Worm (Caenorhabditis elegans) whole organism, L2 larva: ENCODE measurements around the gene fbxa-99.

Experiments used
- fos-1 ChIP-seq: fragments of 150-350 bp; optimal IDR thresholded peaks from 2 replicates; lab custom pipeline; 2014; ENCODE audit warnings: missing biosample characterization, missing genetic modification characterization
- lsy-2 ChIP-seq, 2 experiments: fragments of 150-350 bp in 1 of 2; sonication (generic microtip) in 1 of 2; optimal IDR thresholded peaks; 2 replicates each; lab custom pipeline; 2014 to 2017; ENCODE audit warnings: missing biosample characterization in 2 of 2, missing genetic modification characterization in 2 of 2
- mdl-1 ChIP-seq, 2 experiments: fragments of 150-350 bp in 1 of 2; sonication (generic microtip) in 1 of 2; optimal IDR thresholded peaks; 2 replicates each; lab custom pipeline; 2017; ENCODE audit warnings: missing biosample characterization in 2 of 2, missing genetic modification characterization in 2 of 2
- nhr-25 ChIP-seq: fragments of 150-350 bp; sonication (generic microtip); optimal IDR thresholded peaks from 3 replicates; lab custom pipeline; 2014; ENCODE audit warnings: missing biosample characterization, missing genetic modification characterization

DNA sequence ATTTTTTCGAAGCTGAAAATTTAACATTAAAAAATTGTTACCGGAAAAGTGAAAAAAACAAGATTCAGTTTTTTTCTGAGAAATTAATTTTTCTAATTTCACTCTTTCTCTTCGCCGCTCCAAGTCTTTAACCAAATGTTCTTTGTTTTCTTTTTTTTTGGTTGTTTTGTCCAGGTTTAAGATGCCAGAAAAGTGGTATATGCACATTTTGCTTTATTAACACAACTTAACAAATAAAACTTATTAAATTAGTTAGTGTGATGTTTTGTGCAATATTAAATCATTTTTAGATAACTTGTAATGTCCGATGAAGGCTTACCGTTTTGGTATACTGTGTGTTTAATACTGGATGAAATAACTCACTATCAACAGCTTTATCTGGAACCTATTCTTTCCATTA lies 39.5 kb downstream of the fbxa-99 start, which contains the start of gene srw-53:
- no peak for TF ChIP-seq fos-1 (tag; lab: Kevin White, UChicago)
- TF ChIP-seq mdl-1 (tag; optimal IDR thresholded peaks at IDR 0.05; lab: Kevin White, UChicago): no peak
- no peak for TF ChIP-seq nhr-25 (tag; lab: Kevin White, UChicago)
- TF ChIP-seq lsy-2 (tag; optimal IDR thresholded peaks at IDR 0.05; lab: Kevin White, UChicago): no peak
